Worm (Caenorhabditis elegans): Measurements from ENCODE around the gene bre-3.

The bre-3 gene

ce11 chrIII:9442846-9443245, 42.4 kb downstream of the bre-3 start (continued):
- TF ChIP-seq Y53F4B.3 (GFP tag; IDR thresholded peaks at IDR 0.05) (no peak), ztf-26 (tag; optimal IDR thresholded peaks at IDR 0.05) (no peak), hmg-1.2 (GFP tag; IDR thresholded peaks at IDR 0.05) (no peak), K11D2.4 (GFP tag; IDR thresholded peaks at IDR 0.05) (no peak), hlh-26 (GFP tag; conservative IDR thresholded peaks at IDR 0.05) (no peak), nhr-179 (tag; optimal IDR thresholded peaks at IDR 0.05) (no peak), Y95B8A.8 (GFP tag; IDR thresholded peaks at IDR 0.05) (no peak), athp-1 (tag; optimal IDR thresholded peaks at IDR 0.05) (no peak), ZK185.1 (tag; optimal IDR thresholded peaks at IDR 0.05; ENCODE audit: poor library complexity, severe bottlenecking) (no peak), repo-1 (tag; optimal IDR thresholded peaks at IDR 0.05) (no peak), nhr-90 (tag; optimal IDR thresholded peaks at IDR 0.05) (no peak), Y67H2A.10 (GFP tag; conservative IDR thresholded peaks at IDR 0.05) (no peak), F57A8.1 (GFP tag; optimal IDR thresholded peaks at IDR 0.05) (no peak), nhr-120 (GFP tag; IDR thresholded peaks at IDR 0.05) (no peak), tbp1 (GFP tag; optimal IDR thresholded peaks at IDR 0.05) (peak; percentile 0), F39B2.1 (GFP tag; IDR thresholded peaks at IDR 0.05) (no peak), nhr-80 (tag; optimal IDR thresholded peaks at IDR 0.05) (no peak), ztf-6 (GFP tag; IDR thresholded peaks at IDR 0.05) (no peak), lin-54 (GFP tag; optimal IDR thresholded peaks at IDR 0.05) (peak; percentile 37), cebp-1 (GFP tag; IDR thresholded peaks at IDR 0.05) (no peak), cebp-1 (tag; optimal IDR thresholded peaks at IDR 0.05) (no peak), B0035.1 (tag; optimal IDR thresholded peaks at IDR 0.05) (no peak), F23B12.7 (tag; optimal IDR thresholded peaks at IDR 0.05; ENCODE audit: insufficient read depth) (no peak), rcor-1 (GFP tag; IDR thresholded peaks at IDR 0.05) (no peak), lin-26 (GFP tag; IDR thresholded peaks at IDR 0.05) (peak; percentile 57; the same call in 1 of the 2 replicates), snpc-1.3 (tag; optimal IDR thresholded peaks at IDR 0.05; ENCODE audit: insufficient read depth) (peak; percentile 39), mes-4 (tag; optimal IDR thresholded peaks at IDR 0.05) (no peak), ceh-79 (tag; optimal IDR thresholded peaks at IDR 0.05) (peak; percentile 45), ztf-22 (GFP tag; optimal IDR thresholded peaks at IDR 0.05) (no peak), madf-6 (GFP tag; IDR thresholded peaks at IDR 0.05) (peak; percentile 74), mel-28 (tag; optimal IDR thresholded peaks at IDR 0.05; ENCODE audit: borderline replicate concordance) (no peak), hsf-1 (GFP tag; IDR thresholded peaks at IDR 0.05) (0 out of 2 replicates have a peak, but pooled peaks have one; percentile 34)

- TF ChIP-seq K12H6.12 (tag; optimal IDR thresholded peaks at IDR 0.05) (no peak), T26A5.8 (tag; optimal IDR thresholded peaks at IDR 0.05) (no peak), lin-54 (GFP tag; optimal IDR thresholded peaks at IDR 0.05) (peak; percentile 10), dpff-1 (tag; optimal IDR thresholded peaks at IDR 0.05) (peak; percentile 10), Y56A3A.18 (GFP tag; IDR thresholded peaks at IDR 0.05) (peak; percentile 76; the same call in 1 of the 2 replicates), cebp-1 (GFP tag; IDR thresholded peaks at IDR 0.05) (no peak), cebp-1 (tag; optimal IDR thresholded peaks at IDR 0.05) (peak; percentile 28), Y53G8AR.9 (GFP tag; conservative IDR thresholded peaks at IDR 0.05) (no peak), lin-35 (GFP tag; optimal IDR thresholded peaks at IDR 0.05) (peak in 1 of 3 experiments; percentile 18), mcd-1 (GFP tag; IDR thresholded peaks at IDR 0.05) (peak; percentile 17; the same call in 1 of the 2 replicates), madf-3 (GFP tag; IDR thresholded peaks at IDR 0.05) (no peak), ztf-25 (GFP tag; IDR thresholded peaks at IDR 0.05) (no peak), F10E7.11 (tag; optimal IDR thresholded peaks at IDR 0.05) (no peak), tbp1 (GFP tag; optimal IDR thresholded peaks at IDR 0.05) (no peak), F39B2.1 (GFP tag; IDR thresholded peaks at IDR 0.05) (no peak), egl-44 (GFP tag; IDR thresholded peaks at IDR 0.05) (no peak), F37B4.10 (GFP tag; IDR thresholded peaks at IDR 0.05) (0 out of 2 replicates have a peak, but pooled peaks have one; percentile 56), Y79H2A.3 (GFP tag; conservative IDR thresholded peaks at IDR 0.05) (no peak), rec-8 (tag; optimal IDR thresholded peaks at IDR 0.05) (no peak), pbrm-1 (GFP tag; IDR thresholded peaks at IDR 0.05) (peak; percentile 8; the same call in 1 of the 2 replicates), attf-3 (GFP tag; conservative IDR thresholded peaks at IDR 0.05) (no peak), akir-1 (GFP tag; optimal IDR thresholded peaks at IDR 0.05) (no peak), hlh-26 (GFP tag; conservative IDR thresholded peaks at IDR 0.05) (no peak)
These were observed 44.1 kb downstream of the bre-3 start, which contains the start of gene emb-30 for ce11 chrIII:9441133-9441532. Gene emb-30, minus strand, starts transcription at chrIII:9441460.
